Worm (Caenorhabditis elegans) whole organism, young adult: ENCODE results near the gene C53B7.3.

Experiments
- B0019.2 ChIP-seq: fragments of 200-800 bp; sonication (Bioruptor generic); conservative IDR thresholded peaks from 2 replicates; pipeline ENCODE4 v1.3.6; 2022; ENCODE audit warnings: missing genetic modification reagents, missing genetic modification characterization, missing compliant biosample characterization
- B0261.1 ChIP-seq: sonication (generic microtip); optimal IDR thresholded peaks from 2 replicates; lab custom pipeline; 2016; ENCODE audit warnings: mild to moderate bottlenecking, missing genetic modification characterization, moderate library complexity, missing compliant biosample characterization
- B0336.3 ChIP-seq: fragments of 200-800 bp; sonication (Bioruptor generic); IDR thresholded peaks from 2 replicates; pipeline ENCODE4 v1.3.6; 2022; ENCODE audit warnings: missing genetic modification characterization, missing compliant biosample characterization
- C06A6.2 ChIP-seq: fragments of 200-800 bp; sonication (Bioruptor generic); conservative IDR thresholded peaks from 2 replicates; pipeline ENCODE4 v1.3.6; 2022; ENCODE audit warnings: missing genetic modification characterization, missing compliant biosample characterization
- F33H1.4 ChIP-seq: fragments of 200-800 bp; sonication (Bioruptor generic); IDR thresholded peaks from 2 replicates; pipeline ENCODE4 v1.3.6; 2022; ENCODE audit warnings: missing genetic modification reagents, missing genetic modification characterization, missing compliant biosample characterization
- F37B4.10 ChIP-seq: fragments of 200-800 bp; sonication (Bioruptor generic); IDR thresholded peaks from 2 replicates; pipeline ENCODE4 v1.3.6; 2022; ENCODE audit warnings: missing genetic modification characterization, missing compliant biosample characterization
- F49E8.2 ChIP-seq: sonication (generic microtip); optimal IDR thresholded peaks from 3 replicates; lab custom pipeline; 2017; ENCODE audit warnings: missing genetic modification characterization, mild to moderate bottlenecking, missing compliant biosample characterization, antibody characterized with exemption, moderate library complexity; ENCODE audit not compliant: insufficient read depth
- F52B5.7 ChIP-seq: sonication (generic microtip); optimal IDR thresholded peaks from 2 replicates; lab custom pipeline; 2016; ENCODE audit warnings: mild to moderate bottlenecking, missing genetic modification characterization, missing compliant biosample characterization
- K11D2.4 ChIP-seq: fragments of 200-800 bp; sonication (Bioruptor generic); IDR thresholded peaks from 2 replicates; pipeline ENCODE4 v1.3.6; 2022; ENCODE audit warnings: missing genetic modification reagents, missing genetic modification characterization, missing compliant biosample characterization
- T07F8.4 ChIP-seq: sonication (generic microtip); optimal IDR thresholded peaks from 2 replicates; lab custom pipeline; 2016; ENCODE audit warnings: mild to moderate bottlenecking, missing genetic modification characterization, moderate library complexity, missing compliant biosample characterization
- Y53G8AR.9 ChIP-seq: fragments of 200-800 bp; sonication (Bioruptor generic); conservative IDR thresholded peaks from 2 replicates; pipeline ENCODE4 v1.3.6; 2022; ENCODE audit warnings: missing genetic modification reagents, missing genetic modification characterization, missing compliant biosample characterization
- Y56A3A.18 ChIP-seq: fragments of 200-800 bp; sonication (Bioruptor generic); IDR thresholded peaks from 2 replicates; pipeline ENCODE4 v1.3.6; 2022; ENCODE audit warnings: missing genetic modification reagents, missing genetic modification characterization, missing compliant biosample characterization
- Y79H2A.3 ChIP-seq: fragments of 200-800 bp; sonication (Bioruptor generic); conservative IDR thresholded peaks from 2 replicates; pipeline ENCODE4 v1.3.6; 2022; ENCODE audit warnings: missing genetic modification reagents, missing genetic modification characterization, missing compliant biosample characterization
- akir-1 ChIP-seq: fragments of 200-800 bp; sonication (Bioruptor generic); optimal IDR thresholded peaks from 2 replicates; lab custom pipeline; 2018; ENCODE audit warnings: mild to moderate bottlenecking, missing genetic modification characterization, moderate library complexity, missing compliant biosample characterization
- aptf-2 ChIP-seq: fragments of 200-800 bp; sonication (Bioruptor generic); conservative IDR thresholded peaks from 2 replicates; pipeline ENCODE4 v1.3.6; 2022; ENCODE audit warnings: missing genetic modification reagents, missing genetic modification characterization, missing compliant biosample characterization
- attf-5 ChIP-seq: fragments of 200-800 bp; sonication (Bioruptor generic); optimal IDR thresholded peaks from 2 replicates; lab custom pipeline; 2018; ENCODE audit warnings: mild to moderate bottlenecking, missing genetic modification characterization, missing compliant biosample characterization
- ceh-91 ChIP-seq: fragments of 200-800 bp; sonication (Bioruptor generic); IDR thresholded peaks from 2 replicates; pipeline ENCODE4 v1.3.6; 2022; ENCODE audit warnings: missing genetic modification reagents, missing genetic modification characterization, missing compliant biosample characterization
- chd-7 ChIP-seq: sonication (generic microtip); optimal IDR thresholded peaks from 2 replicates; lab custom pipeline; 2016; ENCODE audit warnings: mild to moderate bottlenecking, missing genetic modification characterization, moderate library complexity, missing compliant biosample characterization
- die-1 ChIP-seq: sonication (generic microtip); optimal IDR thresholded peaks from 2 replicates; lab custom pipeline; 2016; ENCODE audit warnings: missing genotype, mild to moderate bottlenecking, missing genetic modification characterization, missing compliant biosample characterization
- dox-1 ChIP-seq: fragments of 200-800 bp; sonication (Bioruptor generic); IDR thresholded peaks from 2 replicates; pipeline ENCODE4 v1.3.6; 2022; ENCODE audit warnings: missing genetic modification reagents, missing genetic modification characterization, missing compliant biosample characterization
- dpl-1 ChIP-seq: fragments of 150-350 bp; optimal IDR thresholded peaks from 2 replicates; lab custom pipeline; 2014; ENCODE audit warnings: missing biosample characterization, missing genetic modification reagents, missing genetic modification characterization
- gei-17 ChIP-seq: fragments of 200-800 bp; sonication (Bioruptor generic); optimal IDR thresholded peaks from 2 replicates; lab custom pipeline; 2018; ENCODE audit warnings: mild to moderate bottlenecking, missing genetic modification characterization, missing compliant biosample characterization
- him-1 ChIP-seq: sonication (generic microtip); optimal IDR thresholded peaks from 2 replicates; lab custom pipeline; 2016; ENCODE audit warnings: missing genotype, missing genetic modification reagents, missing genetic modification characterization, missing compliant biosample characterization
- let-526 ChIP-seq: fragments of 200-800 bp; sonication (Bioruptor generic); IDR thresholded peaks from 2 replicates; pipeline ENCODE4 v1.3.6; 2022; ENCODE audit warnings: missing genetic modification reagents, missing genetic modification characterization, missing compliant biosample characterization
- let-607 ChIP-seq, 2 experiments: fragments of 200-800 bp in 1 of 2; sonication (Bioruptor generic) in 1 of 2; sonication (generic microtip) in 1 of 2; optimal IDR thresholded peaks; 2 replicates each; lab custom pipeline; 2016 to 2018; ENCODE audit warnings: mild to moderate bottlenecking in 2 of 2, missing compliant biosample characterization in 2 of 2, missing genetic modification characterization in 2 of 2, moderate library complexity in 2 of 2, missing genotype in 1 of 2
- lin-35 ChIP-seq, 3 experiments: fragments of 150-350 bp in 2 of 3; sonication (generic microtip) in 1 of 3; optimal IDR thresholded peaks; 2 replicates each; lab custom pipeline; 2014 to 2018; ENCODE audit warnings: missing biosample characterization in 3 of 3, missing genetic modification characterization in 3 of 3, missing genetic modification reagents in 3 of 3
- lin-40 ChIP-seq: sonication (generic microtip); optimal IDR thresholded peaks from 2 replicates; lab custom pipeline; 2016; ENCODE audit warnings: missing genetic modification characterization, mild to moderate bottlenecking, missing compliant biosample characterization, missing genotype, missing genetic modification reagents
- lsy-27 ChIP-seq: sonication (generic microtip); optimal IDR thresholded peaks from 2 replicates; lab custom pipeline; 2017; ENCODE audit warnings: missing genetic modification characterization, mild to moderate bottlenecking, missing compliant biosample characterization, antibody characterized with exemption, missing genotype, borderline replicate concordance; ENCODE audit not compliant: insufficient read depth
- madf-10 ChIP-seq: sonication (generic microtip); optimal IDR thresholded peaks from 2 replicates; lab custom pipeline; 2016; ENCODE audit warnings: mild to moderate bottlenecking, missing genetic modification characterization, missing compliant biosample characterization
- madf-3 ChIP-seq: fragments of 200-800 bp; sonication (Bioruptor generic); IDR thresholded peaks from 2 replicates; pipeline ENCODE4 v1.3.6; 2022; ENCODE audit warnings: missing genetic modification reagents, missing genetic modification characterization, missing compliant biosample characterization
- madf-8 ChIP-seq: fragments of 200-800 bp; sonication (Bioruptor generic); conservative IDR thresholded peaks from 2 replicates; pipeline ENCODE4 v1.3.6; 2022; ENCODE audit warnings: missing genetic modification reagents, missing genetic modification characterization, missing compliant biosample characterization
- mcd-1 ChIP-seq: fragments of 200-800 bp; sonication (Bioruptor generic); IDR thresholded peaks from 2 replicates; pipeline ENCODE4 v1.3.6; 2022; ENCODE audit warnings: missing genetic modification reagents, missing genetic modification characterization, missing compliant biosample characterization
- mel-28 ChIP-seq: sonication (generic microtip); optimal IDR thresholded peaks from 2 replicates; lab custom pipeline; 2016; ENCODE audit warnings: borderline replicate concordance, mild to moderate bottlenecking, missing genetic modification characterization, missing compliant biosample characterization
- mes-4 ChIP-seq: sonication (generic microtip); optimal IDR thresholded peaks from 2 replicates; lab custom pipeline; 2016; ENCODE audit warnings: missing genotype, missing genetic modification characterization, missing compliant biosample characterization
- mxl-1 ChIP-seq: sonication (generic microtip); optimal IDR thresholded peaks from 2 replicates; lab custom pipeline; 2016; ENCODE audit warnings: missing genetic modification characterization, missing compliant biosample characterization
- nfya-1 ChIP-seq: sonication (generic microtip); optimal IDR thresholded peaks from 2 replicates; lab custom pipeline; 2017; ENCODE audit warnings: antibody characterized with exemption, missing compliant biosample characterization, missing genetic modification characterization, borderline replicate concordance; ENCODE audit not compliant: insufficient read depth
- nhr-27 ChIP-seq: fragments of 200-800 bp; sonication (Bioruptor generic); optimal IDR thresholded peaks from 2 replicates; lab custom pipeline; 2018; ENCODE audit warnings: mild to moderate bottlenecking, missing genetic modification characterization, moderate library complexity, missing compliant biosample characterization
- nhr-80 ChIP-seq: sonication (generic microtip); optimal IDR thresholded peaks from 2 replicates; lab custom pipeline; 2016; ENCODE audit warnings: missing genetic modification characterization, missing compliant biosample characterization
- nhr-90 ChIP-seq: sonication (generic microtip); optimal IDR thresholded peaks from 2 replicates; lab custom pipeline; 2016; ENCODE audit warnings: missing genotype, mild to moderate bottlenecking, missing genetic modification characterization, missing compliant biosample characterization
- repo-1 ChIP-seq: sonication (generic microtip); optimal IDR thresholded peaks from 2 replicates; lab custom pipeline; 2017; ENCODE audit warnings: mild to moderate bottlenecking, missing genetic modification characterization, missing compliant biosample characterization
- rpc-1 ChIP-seq, 2 experiments: fragments of 150-350 bp in 1 of 2; sonication (generic microtip) in 1 of 2; optimal IDR thresholded peaks; 2 replicates each; lab custom pipeline; 2014 to 2018; ENCODE audit warnings: missing biosample characterization in 1 of 2, missing genetic modification characterization in 1 of 2, missing genetic modification reagents in 1 of 2, missing genotype in 1 of 2
- sea-2 ChIP-seq: fragments of 200-800 bp; sonication (Bioruptor generic); IDR thresholded peaks from 2 replicates; pipeline ENCODE4 v1.3.6; 2022; ENCODE audit warnings: missing genetic modification characterization, missing compliant biosample characterization
- snpc-4 ChIP-seq, 5 experiments: fragments of 150-350 bp in 1 of 5; sonication (generic microtip) in 4 of 5; optimal IDR thresholded peaks; 2 replicates each; lab custom pipeline; 2014 to 2018; ENCODE audit warnings: missing genetic modification characterization in 5 of 5, missing biosample characterization in 3 of 5, antibody characterized with exemption in 2 of 5, mild to moderate bottlenecking in 2 of 5, missing compliant biosample characterization in 2 of 5, missing genotype in 2 of 5, moderate library complexity in 2 of 5, missing genetic modification reagents in 1 of 5
- sptf-2 ChIP-seq: fragments of 200-800 bp; sonication (Bioruptor generic); optimal IDR thresholded peaks from 2 replicates; lab custom pipeline; 2018; ENCODE audit warnings: mild to moderate bottlenecking, missing genetic modification characterization, missing compliant biosample characterization
- tlf-1 ChIP-seq: fragments of 200-800 bp; sonication (Bioruptor generic); optimal IDR thresholded peaks from 2 replicates; lab custom pipeline; 2018; ENCODE audit warnings: mild to moderate bottlenecking, missing genetic modification characterization, missing compliant biosample characterization
- ztf-18 ChIP-seq: sonication (generic microtip); optimal IDR thresholded peaks from 2 replicates; lab custom pipeline; 2016; ENCODE audit warnings: missing genotype, mild to moderate bottlenecking, missing genetic modification characterization, missing compliant biosample characterization
- ztf-22 ChIP-seq: fragments of 200-800 bp; sonication (Bioruptor generic); optimal IDR thresholded peaks from 2 replicates; lab custom pipeline; 2018; ENCODE audit warnings: mild to moderate bottlenecking, missing genetic modification characterization, moderate library complexity, missing compliant biosample characterization
- ztf-28 ChIP-seq: fragments of 200-800 bp; sonication (Bioruptor generic); IDR thresholded peaks from 2 replicates; pipeline ENCODE4 v1.3.6; 2022; ENCODE audit warnings: missing genetic modification reagents, missing genetic modification characterization, missing compliant biosample characterization

The C53B7.3 gene

ce11 chrX:6804857-6805256, 39.7 kb upstream of the C53B7.3 start (continued):
- TF ChIP-seq K11D2.4 (no peak), sea-2 (GFP tag; lab: Robert Waterston, UW) (no peak), lin-40 (peak; percentile 46), akir-1 (GFP tag; lab: Kevin White, UChicago) (no peak), snpc-4 (GFP tag; optimal IDR thresholded peaks at IDR 0.05; lab: Kevin White, UChicago) (no peak), snpc-4 (tag; optimal IDR thresholded peaks at IDR 0.05; lab: Kevin White, UChicago) (peak in 1 of 4 experiments; percentile 5), nhr-27 (tag; lab: Kevin White, UChicago) (no peak), sptf-2 (GFP tag; lab: Kevin White, UChicago) (no peak), dpl-1 (GFP tag; lab: Kevin White, UChicago) (no peak), attf-5 (GFP tag; lab: Kevin White, UChicago) (peak; percentile 14), F49E8.2 (tag; lab: Kevin White, UChicago) (no peak), rpc-1 (optimal IDR thresholded peaks at IDR 0.05; lab: Kevin White, UChicago) (no peak), rpc-1 (tag; optimal IDR thresholded peaks at IDR 0.05; lab: Kevin White, UChicago) (no peak), him-1 (tag; lab: Kevin White, UChicago) (no peak), F33H1.4 (no peak), F52B5.7 (no peak), Y53G8AR.9 (GFP tag; lab: Robert Waterston, UW) (0 out of 2 replicates have a peak, but pooled peaks have one; percentile 30), B0336.3 (GFP tag; lab: Robert Waterston, UW) (no peak), mes-4 (tag; lab: Kevin White, UChicago) (no peak), ceh-91 (GFP tag; lab: Robert Waterston, UW) (no peak), B0019.2 (GFP tag; lab: Robert Waterston, UW) (no peak), chd-7 (tag; lab: Kevin White, UChicago) (no peak), ztf-18 (no peak), lin-35 (GFP tag; optimal IDR thresholded peaks at IDR 0.05; lab: Kevin White, UChicago) (peak in 1 of 3 experiments; percentile 78), nfya-1 (no peak), dox-1 (GFP tag; lab: Robert Waterston, UW) (no peak), mxl-1 (no peak), madf-3 (no peak), lsy-27 (tag; lab: Kevin White, UChicago) (no peak), ztf-28 (GFP tag; lab: Robert Waterston, UW) (no peak), Y56A3A.18 (GFP tag; lab: Robert Waterston, UW) (no peak), madf-8 (GFP tag; lab: Robert Waterston, UW) (no peak), mel-28 (tag; lab: Kevin White, UChicago) (no peak), let-526 (GFP tag; lab: Robert Waterston, UW) (no peak), aptf-2 (GFP tag; lab: Robert Waterston, UW) (no peak), T07F8.4 (tag; lab: Kevin White, UChicago) (no peak), B0261.1 (tag; lab: Kevin White, UChicago) (no peak), C06A6.2 (GFP tag; lab: Robert Waterston, UW) (no peak), nhr-80 (tag; lab: Kevin White, UChicago) (peak; percentile 86), F37B4.10 (GFP tag; lab: Robert Waterston, UW) (no peak), ztf-22 (GFP tag; lab: Kevin White, UChicago) (no peak), mcd-1 (GFP tag; lab: Robert Waterston, UW) (no peak), tlf-1 (GFP tag; lab: Kevin White, UChicago) (no peak), Y79H2A.3 (GFP tag; lab: Robert Waterston, UW) (no peak), repo-1 (no peak), let-607 (tag; optimal IDR thresholded peaks at IDR 0.05; lab: Kevin White, UChicago) (no peak), die-1 (tag; lab: Kevin White, UChicago) (no peak), gei-17 (GFP tag; lab: Kevin White, UChicago) (no peak), nhr-90 (tag; lab: Kevin White, UChicago) (no peak), madf-10 (tag; lab: Kevin White, UChicago) (no peak)
